Worm (Caenorhabditis elegans) whole organism, midembryonic: ENCODE measurements around the gene C13A2.12.

Source experiments
- T22C8.4 ChIP-seq: fragments of 200-800 bp; sonication (Bioruptor generic); IDR thresholded peaks from 2 replicates; pipeline ENCODE4 v1.3.6; 2022; ENCODE audit warnings: missing genetic modification characterization, missing compliant biosample characterization
- cog-1 ChIP-seq: sonication (generic microtip); optimal IDR thresholded peaks from 2 replicates; lab custom pipeline; 2016; ENCODE audit warnings: missing genetic modification characterization, missing compliant biosample characterization
- flt-1 ChIP-seq: fragments of 200-800 bp; sonication (Bioruptor generic); IDR thresholded peaks from 2 replicates; pipeline ENCODE4 v1.3.6; 2022; ENCODE audit warnings: missing genetic modification characterization, missing compliant biosample characterization
- klf-2 ChIP-seq: fragments of 200-800 bp; sonication (Bioruptor generic); conservative IDR thresholded peaks from 2 replicates; pipeline ENCODE4 v1.3.6; 2022; ENCODE audit warnings: missing genetic modification reagents, missing genetic modification characterization, missing compliant biosample characterization
- med-1 ChIP-seq: sonication (generic microtip); optimal IDR thresholded peaks from 2 replicates; lab custom pipeline; 2017; ENCODE audit warnings: missing genetic modification characterization, mild to moderate bottlenecking, missing compliant biosample characterization, antibody characterized with exemption, missing genetic modification reagents; ENCODE audit not compliant: insufficient read depth
- ref-1 ChIP-seq: fragments of 200-800 bp; sonication (Bioruptor generic); conservative IDR thresholded peaks from 2 replicates; pipeline ENCODE4 v1.3.6; 2022; ENCODE audit warnings: missing genetic modification reagents, missing genetic modification characterization, missing compliant biosample characterization
- tab-1 ChIP-seq: fragments of 200-800 bp; sonication (Bioruptor generic); IDR thresholded peaks from 2 replicates; pipeline ENCODE4 v1.3.6; 2022; ENCODE audit warnings: missing genetic modification characterization, missing compliant biosample characterization
- ztf-23 ChIP-seq: fragments of 200-800 bp; sonication (Bioruptor generic); IDR thresholded peaks from 2 replicates; pipeline ENCODE4 v1.3.6; 2022; ENCODE audit warnings: missing genetic modification reagents, missing genetic modification characterization, missing compliant biosample characterization
- ztf-29 ChIP-seq: fragments of 200-800 bp; sonication (Bioruptor generic); IDR thresholded peaks from 2 replicates; pipeline ENCODE4 v1.3.6; 2022; ENCODE audit warnings: missing genetic modification reagents, missing genetic modification characterization, missing compliant biosample characterization

ce11 chrV:7237133-7237532 is 21.9 kb upstream of the C13A2.12 start, which contains the start of gene hyls-1:
- TF ChIP-seq tab-1 (GFP tag; lab: Robert Waterston, UW) (no peak), flt-1 (GFP tag; lab: Robert Waterston, UW) (0 out of 2 replicates have a peak, but pooled peaks have one; percentile 45), med-1 (no peak), cog-1 (peak; percentile 78), ztf-23 (GFP tag; lab: Robert Waterston, UW) (0 out of 2 replicates have a peak, but pooled peaks have one; percentile 56), klf-2 (GFP tag; lab: Robert Waterston, UW) (no peak), ztf-29 (GFP tag; lab: Robert Waterston, UW) (no peak), ref-1 (no peak), T22C8.4 (GFP tag; lab: Robert Waterston, UW) (no peak)
